Fruit fly (Drosophila melanogaster): ENCODE measurements around the gene CG17612.

DNA sequence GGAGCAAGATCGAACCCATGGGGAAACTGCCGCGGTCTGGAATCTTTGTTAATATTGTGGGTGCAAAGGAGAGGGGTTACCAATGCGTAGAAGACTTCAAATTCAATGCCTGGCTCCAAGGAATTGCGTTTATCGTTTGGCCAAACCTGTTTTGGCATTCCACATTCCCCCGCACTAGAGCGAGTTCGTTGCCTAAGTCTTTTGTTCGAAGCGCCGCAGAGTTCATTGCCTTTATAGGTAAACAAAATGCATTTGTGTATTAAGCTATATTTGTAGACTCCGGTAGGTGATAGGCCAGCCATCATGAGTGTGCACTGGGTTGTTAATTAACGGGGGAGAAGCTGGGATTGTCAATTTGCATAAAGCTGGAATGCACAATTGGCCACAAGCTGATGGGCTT lies 27.5 kb downstream of the CG17612 start:
- TF ChIP-seq h (optimal IDR thresholded peaks at IDR 0.05) (no peak), psq (optimal IDR thresholded peaks at IDR 0.05) (no peak), Myc (optimal IDR thresholded peaks at IDR 0.05) (no peak), ttk (optimal IDR thresholded peaks at IDR 0.05) (no peak), Sin3A (optimal IDR thresholded peaks at IDR 0.05) (no peak)

Measured in Kc167 (cell line).